Fruit fly (Drosophila melanogaster) whole organism: Measurements from ENCODE around the gene CG11550.

Experiments
- CG8478 ChIP-seq: fragments of >200 bp; optimal IDR thresholded peaks from 2 replicates; lab custom pipeline; 2018; ENCODE audit warnings: inconsistent platforms
- Dll ChIP-seq: fragments of >200 bp; optimal IDR thresholded peaks from 2 replicates; lab custom pipeline; 2017
- EcR ChIP-seq, 2 experiments: fragments of >200 bp; optimal IDR thresholded peaks; 2 replicates each; lab custom pipeline; 2017; ENCODE audit warnings: missing biosample characterization in 2 of 2, missing genetic modification characterization in 2 of 2, missing genetic modification reagents in 2 of 2
- pan ChIP-seq: fragments of >200 bp; optimal IDR thresholded peaks from 2 replicates; lab custom pipeline; 2017
- psq ChIP-seq: fragments of >200 bp; optimal IDR thresholded peaks from 2 replicates; lab custom pipeline; 2017
- usp ChIP-seq: fragments of >200 bp; optimal IDR thresholded peaks from 2 replicates; lab custom pipeline; 2017; ENCODE audit warnings: missing biosample characterization, missing genetic modification characterization, mixed read lengths

- TF ChIP-seq Dll (lab: Kevin White, UChicago) (no peak), CG8478 (lab: Kevin White, UChicago) (no peak), psq (lab: Kevin White, UChicago) (no peak), EcR (GFP tag; optimal IDR thresholded peaks at IDR 0.05; lab: Kevin White, UChicago) (no peak), pan (lab: Kevin White, UChicago) (no peak), usp (GFP tag; lab: Kevin White, UChicago) (no peak)
Measured at dm6 chr3R:31630376-31630775, 49.3 kb downstream of the CG11550 start.
